Worm (Caenorhabditis elegans): Measurements from ENCODE around the gene F18E3.10.

The F18E3.10 gene

DNA sequence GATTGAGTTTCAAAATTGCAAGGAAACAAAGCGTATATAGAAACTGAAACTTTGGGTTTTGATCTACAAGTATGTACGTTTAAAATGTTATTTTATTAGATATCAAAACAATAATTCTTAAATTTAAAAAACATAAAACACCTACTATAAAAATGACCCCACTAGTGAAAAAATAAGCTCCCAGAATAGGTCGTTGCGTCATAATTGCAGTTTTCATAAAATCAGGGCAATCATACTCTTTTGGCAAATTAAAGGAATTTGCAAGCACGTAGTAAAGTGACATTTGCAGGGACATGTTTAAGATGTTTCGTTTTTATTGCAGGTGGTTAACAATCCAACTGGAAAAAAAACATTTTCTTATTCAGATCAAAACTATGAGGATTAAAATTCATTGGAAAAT lies 15.7 kb downstream of the F18E3.10 start, which contains the start of gene srt-6:
TSS of gene srt-6 (minus strand) at position 295 of the 400 bp plus-strand sequence.
- TF ChIP-seq ceh-27 (GFP tag; optimal IDR thresholded peaks at IDR 0.05), result no peak
- TF ChIP-seq let-607 (tag; optimal IDR thresholded peaks at IDR 0.05), result no peak
- TF ChIP-seq mxl-1 (tag; optimal IDR thresholded peaks at IDR 0.05), result no peak
- TF ChIP-seq sea-2 (GFP tag; IDR thresholded peaks at IDR 0.05), result no peak
- TF ChIP-seq hlh-26 (GFP tag; conservative IDR thresholded peaks at IDR 0.05), result no peak
- no peak for TF ChIP-seq Y95B8A.8 (GFP tag; IDR thresholded peaks at IDR 0.05)
- TF ChIP-seq ama-1 (optimal IDR thresholded peaks at IDR 0.05), result no peak
- no peak for TF ChIP-seq ama-1 (GFP tag; optimal IDR thresholded peaks at IDR 0.05)
- TF ChIP-seq nhr-179 (tag; optimal IDR thresholded peaks at IDR 0.05), result no peak
- no peak for TF ChIP-seq F49E8.2 (tag; optimal IDR thresholded peaks at IDR 0.05; ENCODE audit: insufficient read depth)
- no peak for TF ChIP-seq nfya-2 (GFP tag; IDR thresholded peaks at IDR 0.05)
- TF ChIP-seq ceh-100 (GFP tag; IDR thresholded peaks at IDR 0.05), result no peak
- no peak for TF ChIP-seq xnd-1 (tag; optimal IDR thresholded peaks at IDR 0.05)
- no peak for TF ChIP-seq lin-54 (GFP tag; optimal IDR thresholded peaks at IDR 0.05)

DNA sequence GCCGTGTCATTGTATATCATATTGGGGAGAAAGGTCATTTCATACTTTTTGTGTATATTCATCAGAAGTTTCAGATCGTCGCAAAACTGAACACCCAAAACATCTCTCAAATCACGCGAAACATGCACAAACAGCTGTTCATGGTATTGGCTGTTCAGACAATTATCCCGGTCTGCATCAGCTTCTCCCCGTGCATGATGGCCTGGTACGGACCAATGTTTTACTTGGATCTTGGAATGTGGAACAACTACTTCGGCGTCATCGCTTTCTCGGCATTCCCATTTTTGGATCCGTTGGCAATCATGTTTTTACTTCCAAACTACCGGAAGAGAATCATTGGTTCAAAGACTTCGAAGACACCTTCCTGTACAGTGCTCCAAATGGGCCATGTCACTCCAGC lies 20.7 kb downstream of the F18E3.10 start:
- TF ChIP-seq nfya-2 (GFP tag; IDR thresholded peaks at IDR 0.05) (no peak), attf-6 (GFP tag; IDR thresholded peaks at IDR 0.05) (no peak), nhr-90 (tag; optimal IDR thresholded peaks at IDR 0.05) (no peak), akir-1 (GFP tag; optimal IDR thresholded peaks at IDR 0.05) (no peak), B0336.3 (GFP tag; IDR thresholded peaks at IDR 0.05) (no peak), Y56A3A.18 (GFP tag; IDR thresholded peaks at IDR 0.05) (no peak), zim-3 (tag; optimal IDR thresholded peaks at IDR 0.05) (no peak), ceh-40 (GFP tag; IDR thresholded peaks at IDR 0.05) (no peak), T07F8.4 (tag; optimal IDR thresholded peaks at IDR 0.05) (no peak), F57C9.4 (tag; optimal IDR thresholded peaks at IDR 0.05) (no peak), athp-1 (tag; optimal IDR thresholded peaks at IDR 0.05) (no peak), ztf-6 (GFP tag; IDR thresholded peaks at IDR 0.05) (no peak), nfya-1 (tag; optimal IDR thresholded peaks at IDR 0.05; ENCODE audit: borderline replicate concordance, insufficient read depth) (no peak), B0035.1 (tag; optimal IDR thresholded peaks at IDR 0.05) (no peak), snpc-1.1 (tag; optimal IDR thresholded peaks at IDR 0.05; ENCODE audit: insufficient read depth) (no peak), ekl-4 (GFP tag; IDR thresholded peaks at IDR 0.05) (no peak), B0261.1 (tag; optimal IDR thresholded peaks at IDR 0.05) (no peak)

DNA sequence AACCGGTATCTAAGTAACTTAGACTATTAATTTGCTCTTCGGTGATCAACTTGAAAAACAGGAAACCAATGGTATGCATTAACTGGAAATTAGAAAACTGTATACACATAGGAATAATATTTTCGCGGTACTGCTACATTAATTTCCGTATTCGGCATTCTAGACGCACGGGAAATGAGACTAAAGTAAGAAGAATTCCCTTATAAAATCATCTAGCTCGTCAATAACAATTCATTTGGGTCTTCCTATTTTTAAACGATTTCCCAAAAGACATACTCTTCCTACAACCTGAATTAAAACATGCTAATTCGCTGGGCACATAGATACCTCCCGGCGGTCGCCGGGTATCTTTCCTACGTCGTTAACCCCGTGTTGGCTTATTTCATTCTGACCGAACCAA lies 21.9 kb downstream of the F18E3.10 start, which contains the start of gene srj-13:
TSS of gene srj-13 (plus strand) at position 301 of the 400 bp plus-strand sequence.
- TF ChIP-seq F49E8.2 (tag; optimal IDR thresholded peaks at IDR 0.05; ENCODE audit: insufficient read depth), result no peak
- no peak for TF ChIP-seq sdz-38 (tag; optimal IDR thresholded peaks at IDR 0.05)
- no peak for TF ChIP-seq nhr-120 (GFP tag; IDR thresholded peaks at IDR 0.05)
- TF ChIP-seq snpc-1.1 (tag; optimal IDR thresholded peaks at IDR 0.05; ENCODE audit: insufficient read depth), result no peak
- TF ChIP-seq T07F8.4 (tag; optimal IDR thresholded peaks at IDR 0.05), result no peak
- TF ChIP-seq rcor-1 (GFP tag; IDR thresholded peaks at IDR 0.05), result no peak
- no peak for TF ChIP-seq ztf-26 (tag; optimal IDR thresholded peaks at IDR 0.05)

DNA sequence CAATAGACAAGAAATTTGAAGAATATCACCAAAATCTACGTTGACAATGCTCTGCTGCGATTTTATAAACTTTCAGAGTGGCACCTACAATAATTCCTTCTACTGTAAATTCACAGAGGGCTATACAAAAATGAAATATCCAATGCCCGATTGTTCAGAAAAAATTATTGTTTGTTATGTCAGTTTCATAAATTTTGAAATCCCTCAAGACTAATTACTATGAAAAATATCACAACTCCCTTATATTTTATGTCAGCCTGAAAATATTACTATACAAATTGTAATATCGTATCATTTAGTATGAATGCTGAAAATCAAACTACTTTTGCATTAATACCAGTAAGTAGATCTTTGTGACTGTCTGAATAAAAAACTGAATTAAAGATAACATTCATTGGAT lies 23.6 kb downstream of the F18E3.10 start, which contains the start of gene srx-60:
TSS of gene srx-60 (plus strand) at position 301 of the 400 bp plus-strand sequence.
- no peak for TF ChIP-seq ztf-3 (GFP tag; optimal IDR thresholded peaks at IDR 0.05)
- no peak for TF ChIP-seq lin-26 (GFP tag; IDR thresholded peaks at IDR 0.05)
- no peak for TF ChIP-seq B0261.1 (tag; optimal IDR thresholded peaks at IDR 0.05)
- no peak for TF ChIP-seq ztf-18 (tag; optimal IDR thresholded peaks at IDR 0.05)
- TF ChIP-seq egl-18 (GFP tag; IDR thresholded peaks at IDR 0.05), result no peak
- TF ChIP-seq hrde-1 (tag; optimal IDR thresholded peaks at IDR 0.05; ENCODE audit: borderline replicate concordance), result no peak
- no peak for TF ChIP-seq ekl-4 (GFP tag; IDR thresholded peaks at IDR 0.05)
- TF ChIP-seq B0336.3 (GFP tag; IDR thresholded peaks at IDR 0.05), result no peak
- TF ChIP-seq madf-8 (GFP tag; conservative IDR thresholded peaks at IDR 0.05), result no peak
- no peak for TF ChIP-seq F37B4.10 (GFP tag; IDR thresholded peaks at IDR 0.05)
